Worm (Caenorhabditis elegans) whole organism, late embryonic: ENCODE results near the gene clc-7.

ENCODE experiments used
- ceh-34 ChIP-seq: sonication (generic microtip); optimal IDR thresholded peaks from 2 replicates; lab custom pipeline; 2016; ENCODE audit warnings: mild to moderate bottlenecking, missing genetic modification characterization, missing compliant biosample characterization
- hlh-6 ChIP-seq: sonication (generic microtip); optimal IDR thresholded peaks from 2 replicates; lab custom pipeline; 2016; ENCODE audit warnings: missing genotype, missing genetic modification characterization, missing compliant biosample characterization
- sox-4 ChIP-seq: sonication (generic microtip); optimal IDR thresholded peaks from 2 replicates; lab custom pipeline; 2017; ENCODE audit warnings: mild to moderate bottlenecking, missing genetic modification characterization, inconsistent platforms, missing compliant biosample characterization

DNA sequence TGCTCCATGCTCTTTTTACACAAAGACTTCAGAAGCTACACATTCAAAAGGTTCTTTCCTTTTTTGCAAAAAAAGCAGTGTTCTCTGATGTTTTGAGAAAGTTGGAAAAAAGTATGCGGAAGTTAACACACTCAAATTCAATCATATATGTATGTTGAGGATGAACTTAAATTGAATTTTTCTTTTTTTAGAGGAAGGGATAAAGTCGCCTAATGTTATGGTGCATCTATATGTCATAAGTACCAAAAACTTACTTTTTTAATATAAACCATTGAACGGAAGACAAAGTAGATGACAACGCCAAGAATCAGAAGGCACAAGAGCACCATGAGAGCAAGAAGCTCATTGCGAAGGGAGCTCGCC, 39.3 kb upstream of the clc-7 start:
- TF ChIP-seq sox-4 (tag; lab: Kevin White, UChicago) (no peak), hlh-6 (no peak), ceh-34 (tag; lab: Kevin White, UChicago) (no peak)
